Worm (Caenorhabditis elegans) whole organism, L1 larva: ENCODE data around the gene C42C1.9.
"Not testable (repeated sequence)": the region's sequence is repeated elsewhere in the genome, so short reads cannot be mapped to it uniquely, and the experiment has no call there.

ENCODE experiments used
- C16A3.4 ChIP-seq: fragments of 150-350 bp; optimal IDR thresholded peaks from 2 replicates; lab custom pipeline; 2014; ENCODE audit warnings: missing biosample characterization, missing genetic modification characterization
- C34B4.2 ChIP-seq: sonication (generic microtip); optimal IDR thresholded peaks from 2 replicates; lab custom pipeline; 2017; ENCODE audit warnings: mild to moderate bottlenecking, missing genetic modification characterization, missing compliant biosample characterization
- Y116A8C.19 ChIP-seq: sonication (generic microtip); optimal IDR thresholded peaks from 2 replicates; lab custom pipeline; 2016; ENCODE audit warnings: missing compliant biosample characterization, missing genetic modification characterization, borderline replicate concordance
- alr-1 ChIP-seq: fragments of 200-800 bp; sonication (Bioruptor generic); optimal IDR thresholded peaks from 2 replicates; lab custom pipeline; 2018; ENCODE audit warnings: borderline replicate concordance, mild to moderate bottlenecking, missing genetic modification characterization, missing compliant biosample characterization
- aly-2 ChIP-seq: fragments of 150-350 bp; optimal IDR thresholded peaks from 2 replicates; lab custom pipeline; 2014; ENCODE audit warnings: missing biosample characterization, missing genetic modification characterization
- ceh-63 ChIP-seq: fragments of 200-800 bp; sonication (Bioruptor generic); optimal IDR thresholded peaks from 2 replicates; lab custom pipeline; 2018; ENCODE audit warnings: mild to moderate bottlenecking, missing genetic modification characterization, missing compliant biosample characterization
- ceh-8 ChIP-seq: fragments of 200-800 bp; sonication (Bioruptor generic); optimal IDR thresholded peaks from 2 replicates; lab custom pipeline; 2018; ENCODE audit warnings: mild to moderate bottlenecking, missing genetic modification characterization, moderate library complexity, missing compliant biosample characterization
- ceh-88 ChIP-seq: fragments of 200-800 bp; sonication (Bioruptor generic); IDR thresholded peaks from 2 replicates; pipeline ENCODE4 v1.3.6; 2022; ENCODE audit warnings: missing genetic modification characterization, missing compliant biosample characterization
- ces-1 ChIP-seq: fragments of 150-350 bp; optimal IDR thresholded peaks from 2 replicates; lab custom pipeline; 2014; ENCODE audit warnings: missing biosample characterization, missing genetic modification reagents, missing genetic modification characterization
- dpl-1 ChIP-seq, 3 experiments: fragments of 150-350 bp in 2 of 3; sonication (generic microtip) in 1 of 3; optimal IDR thresholded peaks; 2 replicates each; lab custom pipeline; 2014 to 2017; ENCODE audit warnings: missing biosample characterization in 3 of 3, missing genetic modification characterization in 3 of 3, missing genetic modification reagents in 3 of 3
- dsc-1 ChIP-seq: sonication (generic microtip); optimal IDR thresholded peaks from 2 replicates; lab custom pipeline; 2016; ENCODE audit warnings: mild to moderate bottlenecking, missing genetic modification characterization, missing compliant biosample characterization
- efl-1 ChIP-seq, 4 experiments: fragments of 150-350 bp; optimal IDR thresholded peaks in 3 of 4; peaks in 1 of 4; 1 replicate in 1 of 4; 2 replicates in 3 of 4; lab custom pipeline; 2014; ENCODE audit warnings: missing biosample characterization in 2 of 4, missing genetic modification characterization in 2 of 4, missing genetic modification reagents in 2 of 4
- egl-13 ChIP-seq: sonication (generic microtip); optimal IDR thresholded peaks from 2 replicates; lab custom pipeline; 2016; ENCODE audit warnings: missing genotype, missing genetic modification reagents, missing genetic modification characterization, missing compliant biosample characterization
- elt-2 ChIP-seq: sonication (generic microtip); optimal IDR thresholded peaks from 2 replicates; lab custom pipeline; 2016; ENCODE audit warnings: missing genetic modification characterization, mild to moderate bottlenecking, inconsistent platforms, missing compliant biosample characterization, missing genetic modification reagents
- fkh-8 ChIP-seq: sonication (generic microtip); optimal IDR thresholded peaks from 2 replicates; lab custom pipeline; 2016; ENCODE audit warnings: mild to moderate bottlenecking, missing genetic modification characterization, missing compliant biosample characterization
- hpl-2 ChIP-seq: fragments of 150-350 bp; optimal IDR thresholded peaks from 2 replicates; lab custom pipeline; 2014; ENCODE audit warnings: missing biosample characterization, missing genetic modification reagents, missing genetic modification characterization
- lin-13 ChIP-seq: fragments of 150-350 bp; optimal IDR thresholded peaks from 2 replicates; lab custom pipeline; 2014; ENCODE audit warnings: missing biosample characterization, missing genetic modification reagents, missing genetic modification characterization
- lin-14 ChIP-seq: fragments of 200-800 bp; sonication (Bioruptor generic); optimal IDR thresholded peaks from 2 replicates; lab custom pipeline; 2018; ENCODE audit warnings: mild to moderate bottlenecking, missing genetic modification characterization, moderate library complexity, missing compliant biosample characterization
- lin-15B ChIP-seq: fragments of 150-350 bp; sonication (generic microtip); optimal IDR thresholded peaks from 3 replicates; lab custom pipeline; 2014; ENCODE audit warnings: missing biosample characterization, missing genetic modification characterization
- lin-35 ChIP-seq, 2 experiments: fragments of 150-350 bp; optimal IDR thresholded peaks; 2 replicates each; lab custom pipeline; 2014; ENCODE audit warnings: missing biosample characterization in 2 of 2, missing genetic modification characterization in 2 of 2, missing genetic modification reagents in 2 of 2
- lin-39 ChIP-seq: fragments of 150-350 bp; optimal IDR thresholded peaks from 2 replicates; lab custom pipeline; 2014; ENCODE audit warnings: missing biosample characterization, missing genetic modification reagents, missing genetic modification characterization
- lir-3 ChIP-seq: sonication (generic microtip); optimal IDR thresholded peaks from 2 replicates; lab custom pipeline; 2016; ENCODE audit warnings: mild to moderate bottlenecking, missing genetic modification characterization, moderate library complexity, missing compliant biosample characterization; ENCODE audit not compliant: poor library complexity
- lsy-2 ChIP-seq, 2 experiments: fragments of 150-350 bp; optimal IDR thresholded peaks; 2 replicates each; lab custom pipeline; 2014; ENCODE audit warnings: missing biosample characterization in 2 of 2, missing genetic modification characterization in 2 of 2
- mab-9 ChIP-seq: fragments of 200-800 bp; sonication (Bioruptor generic); IDR thresholded peaks from 2 replicates; pipeline ENCODE4 v1.3.6; 2022; ENCODE audit warnings: missing genetic modification reagents, missing genetic modification characterization, missing compliant biosample characterization
- mef-2 ChIP-seq: fragments of 150-350 bp; optimal IDR thresholded peaks from 2 replicates; lab custom pipeline; 2014; ENCODE audit warnings: missing biosample characterization, missing genetic modification characterization
- nhr-11 ChIP-seq: fragments of 150-350 bp; optimal IDR thresholded peaks from 2 replicates; lab custom pipeline; 2014; ENCODE audit warnings: missing biosample characterization, missing genetic modification characterization
- nhr-19 ChIP-seq: fragments of 200-800 bp; sonication (Bioruptor generic); conservative IDR thresholded peaks from 2 replicates; pipeline ENCODE4 v1.3.6; 2022; ENCODE audit warnings: missing genetic modification characterization, missing compliant biosample characterization
- nhr-237 ChIP-seq: fragments of 150-350 bp; optimal IDR thresholded peaks from 2 replicates; lab custom pipeline; 2014; ENCODE audit warnings: missing biosample characterization, missing genetic modification characterization
- nhr-28 ChIP-seq: fragments of 150-350 bp; optimal IDR thresholded peaks from 2 replicates; lab custom pipeline; 2014; ENCODE audit warnings: missing biosample characterization, missing genetic modification characterization
- nhr-47 ChIP-seq: sonication (generic microtip); optimal IDR thresholded peaks from 2 replicates; lab custom pipeline; 2016; ENCODE audit warnings: mild to moderate bottlenecking, missing genetic modification characterization, moderate library complexity, missing compliant biosample characterization
- nhr-71 ChIP-seq: sonication (generic microtip); optimal IDR thresholded peaks from 2 replicates; lab custom pipeline; 2016; ENCODE audit warnings: mild to moderate bottlenecking, missing genetic modification characterization, moderate library complexity, missing compliant biosample characterization
- nhr-77 ChIP-seq: fragments of 150-350 bp; optimal IDR thresholded peaks from 2 replicates; lab custom pipeline; 2014; ENCODE audit warnings: missing biosample characterization, missing genetic modification characterization
- nhr-84 ChIP-seq: sonication (generic microtip); optimal IDR thresholded peaks from 2 replicates; lab custom pipeline; 2017; ENCODE audit warnings: missing biosample characterization, missing genetic modification characterization
- nhr-85 ChIP-seq: sonication (generic microtip); peaks from one replicate; lab custom pipeline; 2016; ENCODE audit warnings: missing genetic modification characterization, inconsistent platforms, missing compliant biosample characterization
- snpc-4 ChIP-seq: fragments of 150-350 bp; optimal IDR thresholded peaks from 2 replicates; lab custom pipeline; 2014; ENCODE audit warnings: missing biosample characterization, missing genetic modification characterization
- snu-23 ChIP-seq: sonication (generic microtip); optimal IDR thresholded peaks from 2 replicates; lab custom pipeline; 2016; ENCODE audit warnings: missing genetic modification characterization, missing compliant biosample characterization
- sox-4 ChIP-seq: sonication (generic microtip); optimal IDR thresholded peaks from 2 replicates; lab custom pipeline; 2016; ENCODE audit warnings: missing genetic modification characterization, missing compliant biosample characterization
- sup-37 ChIP-seq: fragments of 200-800 bp; sonication (Bioruptor generic); optimal IDR thresholded peaks from 2 replicates; lab custom pipeline; 2018; ENCODE audit warnings: mild to moderate bottlenecking, missing genetic modification characterization, missing compliant biosample characterization
- tbx-2 ChIP-seq: sonication (generic microtip); optimal IDR thresholded peaks from 2 replicates; lab custom pipeline; 2016; ENCODE audit warnings: missing genetic modification characterization, missing compliant biosample characterization
- unc-30 ChIP-seq: sonication (generic microtip); optimal IDR thresholded peaks from 2 replicates; lab custom pipeline; 2017; ENCODE audit warnings: missing biosample characterization, missing genetic modification characterization
- unc-62 ChIP-seq: fragments of 150-350 bp; optimal IDR thresholded peaks from 2 replicates; lab custom pipeline; 2014; ENCODE audit warnings: missing biosample characterization, missing genetic modification reagents, missing genetic modification characterization
- unc-86 ChIP-seq: sonication (generic microtip); optimal IDR thresholded peaks from 2 replicates; lab custom pipeline; 2016; ENCODE audit warnings: missing genetic modification characterization, missing compliant biosample characterization
- zip-4 ChIP-seq: fragments of 200-800 bp; sonication (Bioruptor generic); optimal IDR thresholded peaks from 2 replicates; lab custom pipeline; 2018; ENCODE audit warnings: mild to moderate bottlenecking, missing genetic modification characterization, moderate library complexity, missing compliant biosample characterization
- ztf-11 ChIP-seq, 2 experiments: sonication (generic microtip); optimal IDR thresholded peaks; 2 replicates each; lab custom pipeline; 2016 to 2017; ENCODE audit warnings: missing genetic modification characterization in 2 of 2, missing biosample characterization in 1 of 2, missing compliant biosample characterization in 1 of 2

Gene C42C1.9

DNA sequence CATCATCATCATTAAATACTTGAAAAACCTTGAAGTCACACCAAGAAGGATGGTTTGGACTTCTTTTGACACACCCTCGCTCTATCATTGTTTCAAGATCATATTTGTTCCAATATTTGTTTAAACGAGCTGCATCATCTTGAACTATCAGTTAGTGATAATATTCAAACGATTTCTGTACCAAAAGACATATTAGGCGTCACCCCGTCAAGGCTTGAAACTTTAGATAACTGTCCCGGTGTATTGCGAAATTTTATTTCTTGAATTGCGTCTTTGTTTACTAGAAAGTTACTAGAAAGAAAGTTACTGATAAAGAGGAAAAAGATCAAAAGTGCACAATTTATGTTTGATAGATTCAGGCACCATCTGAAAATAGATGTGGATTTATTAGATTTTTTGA is 16.7 kb downstream of the C42C1.9 start:
- TF ChIP-seq elt-2 (peak; percentile 69), sup-37 (GFP tag; lab: Kevin White, UChicago) (no peak)

- TF ChIP-seq unc-86 (tag; lab: Kevin White, UChicago) (no peak), unc-62 (GFP tag; lab: Kevin White, UChicago) (no peak), nhr-85 (tag; lab: Kevin White, UChicago) (no peak), nhr-11 (no peak), lin-13 (GFP tag; lab: Kevin White, UChicago) (no peak), ceh-8 (GFP tag; lab: Kevin White, UChicago) (no peak), ceh-88 (GFP tag; lab: Robert Waterston, UW) (no peak), nhr-47 (tag; lab: Kevin White, UChicago) (no peak), sox-4 (tag; lab: Kevin White, UChicago) (no peak), mef-2 (tag; lab: Kevin White, UChicago) (no peak), unc-30 (tag; lab: Kevin White, UChicago) (no peak), ztf-11 (tag; optimal IDR thresholded peaks at IDR 0.05; lab: Kevin White, UChicago) (no peak), zip-4 (GFP tag; lab: Kevin White, UChicago) (no peak), elt-2 (no peak), C34B4.2 (no peak), Y116A8C.19 (no peak), lir-3 (tag; lab: Kevin White, UChicago) (no peak), nhr-84 (no peak)
Measured at ce11 chrIV:12307720-12308119, 18.5 kb downstream of the C42C1.9 start, which contains the start of gene oac-57. Gene oac-57, minus strand, starts transcription at chrIV:12307820.

- TF ChIP-seq egl-13 (no peak), efl-1 (optimal IDR thresholded peaks at IDR 0.05; lab: Kevin White, UChicago) (no peak), efl-1 (GFP tag; optimal IDR thresholded peaks at IDR 0.05 in 1 of 2; lab: Kevin White, UChicago) (peak in 1 of 2 experiments; percentile 33)
Measured at ce11 chrIV:12311597-12311996, 22.3 kb downstream of the C42C1.9 start, which contains the start of gene oac-58. Gene oac-58, minus strand, starts transcription at chrIV:12311697.

- TF ChIP-seq dsc-1, nhr-85, nhr-77 (tag; lab: Kevin White, UChicago): not testable (repeated sequence)
Measured at ce11 chrIV:12326932-12327331, 37.7 kb downstream of the C42C1.9 start, which contains the start of gene F19B6.3. Gene F19B6.3, plus strand, starts transcription at chrIV:12327232.

DNA sequence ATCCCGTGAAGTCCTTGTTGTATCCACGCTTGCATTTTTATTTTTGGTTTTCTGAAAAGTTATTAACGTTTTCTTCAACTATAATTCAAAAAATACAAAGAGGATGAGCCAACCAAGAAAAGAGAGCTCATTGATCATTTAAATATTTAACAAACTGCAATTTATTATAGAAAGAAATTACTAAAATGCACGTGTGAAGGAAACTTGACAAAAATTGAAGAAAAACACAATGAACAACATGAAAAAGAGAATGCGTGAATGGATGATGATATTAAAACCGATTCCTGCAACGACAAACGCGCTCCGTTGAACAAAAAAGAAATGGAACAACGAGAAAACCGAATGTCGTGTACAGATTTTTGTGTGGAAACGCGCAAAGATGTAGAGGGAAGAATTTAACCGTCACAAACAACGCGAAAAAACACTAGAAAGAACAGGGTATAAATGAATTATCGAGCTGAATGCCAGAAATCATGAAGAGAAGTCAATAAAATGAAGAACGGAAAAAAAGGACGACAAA is 41.7 kb downstream of the C42C1.9 start, which contains the start of gene ufd-1:
TSS of gene ufd-1 (minus strand) at position 51 of the 520 bp plus-strand sequence.
- TF ChIP-seq snu-23: no peak
- peak in 1 of 2 experiments; percentile 0 for TF ChIP-seq lsy-2 (tag; optimal IDR thresholded peaks at IDR 0.05; lab: Kevin White, UChicago)
- no peak for TF ChIP-seq ceh-63 (GFP tag; lab: Kevin White, UChicago)
- TF ChIP-seq snpc-4: no peak
- TF ChIP-seq tbx-2 (tag; lab: Kevin White, UChicago): no peak
- no peak for TF ChIP-seq nhr-237 (tag; lab: Kevin White, UChicago)
- no peak for TF ChIP-seq egl-13
- TF ChIP-seq lin-35 (GFP tag; optimal IDR thresholded peaks at IDR 0.05; lab: Kevin White, UChicago): peak in 1 of 2 experiments; percentile 40
- TF ChIP-seq mef-2 (tag; lab: Kevin White, UChicago): no peak
- no peak for TF ChIP-seq alr-1 (tag; lab: Kevin White, UChicago)
- no peak for TF ChIP-seq fkh-8
- TF ChIP-seq nhr-84: no peak
- TF ChIP-seq lin-15B (tag; lab: Kevin White, UChicago): no peak
- TF ChIP-seq nhr-71 (tag; lab: Kevin White, UChicago): no peak
- no peak for TF ChIP-seq elt-2
- no peak for TF ChIP-seq nhr-77 (tag; lab: Kevin White, UChicago)
- peak in 1 of 3 experiments; percentile 42 for TF ChIP-seq dpl-1 (GFP tag; optimal IDR thresholded peaks at IDR 0.05; lab: Kevin White, UChicago)
- no peak for TF ChIP-seq lin-14 (GFP tag; lab: Kevin White, UChicago)
- no peak for TF ChIP-seq aly-2 (tag; lab: Kevin White, UChicago)
- no peak for TF ChIP-seq hpl-2
- no peak for TF ChIP-seq nhr-28 (tag; lab: Kevin White, UChicago)
- TF ChIP-seq ces-1 (GFP tag; lab: Kevin White, UChicago): no peak
- TF ChIP-seq lin-39 (tag; lab: Kevin White, UChicago): no peak
- TF ChIP-seq unc-86 (tag; lab: Kevin White, UChicago): no peak
- no peak for TF ChIP-seq ztf-11 (tag; optimal IDR thresholded peaks at IDR 0.05; lab: Kevin White, UChicago)
- TF ChIP-seq C16A3.4 (tag; lab: Kevin White, UChicago): no peak
- TF ChIP-seq nhr-19 (GFP tag; lab: Robert Waterston, UW): no peak
- no peak for TF ChIP-seq mab-9 (GFP tag; lab: Robert Waterston, UW)
